Fruit fly (Drosophila melanogaster) whole organism, embryonic: ENCODE results near the gene Dpp10.

Source experiments
- ATbp ChIP-seq: fragments of 200-800 bp; sonication (Bioruptor generic); optimal IDR thresholded peaks from 2 replicates; lab custom pipeline; 2017; ENCODE audit warnings: missing biosample characterization, mild to moderate bottlenecking, missing genetic modification characterization, missing genetic modification reagents
- Abd-B ChIP-seq: fragments of 200-800 bp; sonication (Bioruptor generic); optimal IDR thresholded peaks from 2 replicates; lab custom pipeline; 2018; ENCODE audit warnings: missing biosample characterization, mild to moderate bottlenecking, missing genetic modification characterization, moderate library complexity
- Antp ChIP-seq: fragments of 200-800 bp; sonication (Bioruptor generic); optimal IDR thresholded peaks from 3 replicates; lab custom pipeline; 2016; ENCODE audit warnings: missing biosample characterization, missing genetic modification characterization
- Bdp1 ChIP-seq: fragments of 200-800 bp; sonication (Bioruptor generic); optimal IDR thresholded peaks from 3 replicates; lab custom pipeline; 2016; ENCODE audit warnings: missing biosample characterization, missing genetic modification characterization
- CG10565 ChIP-seq: fragments of 200-800 bp; sonication (Bioruptor generic); optimal IDR thresholded peaks from 3 replicates; lab custom pipeline; 2016; ENCODE audit warnings: missing biosample characterization, mild to moderate bottlenecking, missing genetic modification characterization
- CG10979 ChIP-seq: fragments of 200-800 bp; sonication (Bioruptor generic); optimal IDR thresholded peaks from 2 replicates; lab custom pipeline; 2018; ENCODE audit warnings: missing biosample characterization, mild to moderate bottlenecking, missing genetic modification characterization, moderate library complexity
- CG11398 ChIP-seq: fragments of 200-800 bp; sonication (Bioruptor generic); optimal IDR thresholded peaks from 2 replicates; lab custom pipeline; 2016; ENCODE audit warnings: missing biosample characterization, missing genetic modification characterization
- CG11560 ChIP-seq: fragments of 200-800 bp; sonication (Bioruptor generic); IDR thresholded peaks from 3 replicates; pipeline ENCODE4 v1.3.6; 2022; ENCODE audit warnings: missing biosample characterization, missing genetic modification characterization
- CG12659 ChIP-seq: fragments of 200-800 bp; sonication (Bioruptor generic); optimal IDR thresholded peaks from 3 replicates; lab custom pipeline; 2017; ENCODE audit warnings: mild to moderate bottlenecking, missing biosample characterization, missing genetic modification reagents, missing genetic modification characterization
- CG14710 ChIP-seq: fragments of 200-800 bp; sonication (Bioruptor generic); optimal IDR thresholded peaks from 3 replicates; lab custom pipeline; 2019; ENCODE audit warnings: missing biosample characterization, mild to moderate bottlenecking, missing genetic modification characterization, moderate library complexity
- CG15011 ChIP-seq: fragments of 200-800 bp; sonication (Bioruptor generic); optimal IDR thresholded peaks from 3 replicates; lab custom pipeline; 2018; ENCODE audit warnings: missing biosample characterization, mild to moderate bottlenecking, missing genetic modification characterization
- CG1602 ChIP-seq: fragments of 200-800 bp; sonication (Bioruptor generic); optimal IDR thresholded peaks from 3 replicates; lab custom pipeline; 2016; ENCODE audit warnings: missing biosample characterization, missing genetic modification characterization
- CG16815 ChIP-seq: fragments of 200-800 bp; sonication (Bioruptor generic); optimal IDR thresholded peaks from 3 replicates; lab custom pipeline; 2017; ENCODE audit warnings: missing biosample characterization, mild to moderate bottlenecking, missing genetic modification characterization
- CG17385 ChIP-seq: fragments of 200-800 bp; sonication (Bioruptor generic); optimal IDR thresholded peaks from 3 replicates; lab custom pipeline; 2018; ENCODE audit warnings: missing biosample characterization, mild to moderate bottlenecking, missing genetic modification characterization
- CG18262 ChIP-seq: fragments of 200-800 bp; optimal IDR thresholded peaks from 3 replicates; lab custom pipeline; 2019; ENCODE audit warnings: missing biosample characterization, mild to moderate bottlenecking, missing genetic modification characterization, moderate library complexity
- CG30431 ChIP-seq: fragments of 200-800 bp; sonication (Bioruptor generic); optimal IDR thresholded peaks from 2 replicates; lab custom pipeline; 2017; ENCODE audit warnings: missing biosample characterization, missing genetic modification characterization
- CG6175 ChIP-seq: fragments of 200-800 bp; sonication (Bioruptor generic); IDR thresholded peaks from 3 replicates; pipeline ENCODE4 v1.3.6; 2022; ENCODE audit warnings: missing biosample characterization, missing genetic modification characterization
- CG7839 ChIP-seq: fragments of 200-800 bp; sonication (Bioruptor generic); optimal IDR thresholded peaks from 3 replicates; lab custom pipeline; 2018; ENCODE audit warnings: missing biosample characterization, mild to moderate bottlenecking, missing genetic modification characterization, moderate library complexity
- CG8290 ChIP-seq, 3 experiments: fragments of 200-800 bp; sonication (Bioruptor generic); optimal IDR thresholded peaks; 2 replicates each; lab custom pipeline; 2016 to 2019; ENCODE audit warnings: missing biosample characterization in 3 of 3, missing genetic modification characterization in 3 of 3, mild to moderate bottlenecking in 2 of 3, moderate library complexity in 1 of 3
- Dip2 ChIP-seq: fragments of 200-800 bp; sonication (Bioruptor generic); IDR thresholded peaks from 2 replicates; pipeline ENCODE4 v1.3.6; 2022; ENCODE audit warnings: missing biosample characterization, missing genetic modification characterization
- Dip3 ChIP-seq: fragments of 200-800 bp; sonication (Bioruptor generic); optimal IDR thresholded peaks from 3 replicates; lab custom pipeline; 2016; ENCODE audit warnings: missing biosample characterization, missing genetic modification characterization
- HLH54F ChIP-seq: fragments of 200-800 bp; sonication (Bioruptor generic); optimal IDR thresholded peaks from 3 replicates; lab custom pipeline; 2016; ENCODE audit warnings: missing biosample characterization, missing genetic modification characterization
- Hand ChIP-seq: fragments of 200-800 bp; sonication (Bioruptor generic); optimal IDR thresholded peaks from 2 replicates; lab custom pipeline; 2017; ENCODE audit warnings: mild to moderate bottlenecking, missing biosample characterization, missing genetic modification reagents, missing genetic modification characterization
- Lpt ChIP-seq: fragments of >200 bp; optimal IDR thresholded peaks from 2 replicates; lab custom pipeline; 2018; ENCODE audit warnings: missing biosample characterization, missing genetic modification characterization
- Nf-YC ChIP-seq: fragments of 200-800 bp; optimal IDR thresholded peaks from 3 replicates; lab custom pipeline; 2019; ENCODE audit warnings: missing biosample characterization, mild to moderate bottlenecking, missing genetic modification characterization, moderate library complexity
- Oli ChIP-seq: fragments of 200-800 bp; sonication (Bioruptor generic); optimal IDR thresholded peaks from 2 replicates; lab custom pipeline; 2018; ENCODE audit warnings: missing biosample characterization, mild to moderate bottlenecking, missing genetic modification characterization, moderate library complexity
- Ptx1 ChIP-seq: fragments of 200-800 bp; sonication (Bioruptor generic); IDR thresholded peaks from 2 replicates; pipeline ENCODE4 v1.3.6; 2022; ENCODE audit warnings: missing biosample characterization, missing genetic modification characterization
- bigmax ChIP-seq: fragments of 200-800 bp; sonication (Bioruptor generic); optimal IDR thresholded peaks from 2 replicates; lab custom pipeline; 2018; ENCODE audit warnings: missing biosample characterization, mild to moderate bottlenecking, missing genetic modification characterization
- bsh ChIP-seq, 2 experiments: fragments of 200-800 bp; sonication (Bioruptor generic); optimal IDR thresholded peaks; 2 replicates each; lab custom pipeline; 2017 to 2018; ENCODE audit warnings: mild to moderate bottlenecking in 2 of 2, missing biosample characterization in 2 of 2, missing genetic modification characterization in 2 of 2, moderate library complexity in 1 of 2
- ci ChIP-seq: fragments of 200-800 bp; sonication (Bioruptor generic); IDR thresholded peaks from 3 replicates; pipeline ENCODE4 v1.3.6; 2022; ENCODE audit warnings: missing biosample characterization, missing genetic modification characterization
- corto ChIP-seq: fragments of 200-800 bp; sonication (Bioruptor generic); optimal IDR thresholded peaks from 2 replicates; lab custom pipeline; 2016; ENCODE audit warnings: missing biosample characterization, mild to moderate bottlenecking, missing genetic modification characterization, moderate library complexity
- crp ChIP-seq, 2 experiments: fragments of 200-800 bp; sonication (Bioruptor generic); optimal IDR thresholded peaks; 2 replicates in 1 of 2; 3 replicates in 1 of 2; lab custom pipeline; 2017; ENCODE audit warnings: missing biosample characterization in 2 of 2, missing genetic modification characterization in 2 of 2, mild to moderate bottlenecking in 1 of 2, moderate library complexity in 1 of 2
- da ChIP-seq: fragments of 200-800 bp; sonication (Bioruptor generic); optimal IDR thresholded peaks from 2 replicates; lab custom pipeline; 2016; ENCODE audit warnings: missing biosample characterization, missing genetic modification characterization
- danr ChIP-seq: fragments of 200-800 bp; sonication (Bioruptor generic); IDR thresholded peaks from 2 replicates; pipeline ENCODE4 v1.3.6; 2022; ENCODE audit warnings: missing biosample characterization, missing genetic modification characterization
- ems ChIP-seq: fragments of 200-800 bp; sonication (Bioruptor generic); optimal IDR thresholded peaks from 3 replicates; lab custom pipeline; 2016; ENCODE audit warnings: missing biosample characterization, missing genetic modification characterization
- gce ChIP-seq: fragments of 200-800 bp; sonication (Bioruptor generic); IDR thresholded peaks from 3 replicates; pipeline ENCODE4 v1.3.6; 2022; ENCODE audit warnings: missing biosample characterization, missing genetic modification characterization
- ind ChIP-seq: fragments of 200-800 bp; sonication (Bioruptor generic); optimal IDR thresholded peaks from 3 replicates; lab custom pipeline; 2016; ENCODE audit warnings: missing biosample characterization, missing genetic modification characterization
- insv ChIP-seq, 2 experiments: fragments of 200-800 bp; sonication (Bioruptor generic); optimal IDR thresholded peaks; 3 replicates each; lab custom pipeline; 2016 to 2018; ENCODE audit warnings: missing biosample characterization in 2 of 2, missing genetic modification characterization in 2 of 2
- nau ChIP-seq: fragments of 200-800 bp; sonication (Bioruptor generic); optimal IDR thresholded peaks from 3 replicates; lab custom pipeline; 2017; ENCODE audit warnings: missing biosample characterization, mild to moderate bottlenecking, missing genetic modification characterization, missing genetic modification reagents
- nerfin-2 ChIP-seq: fragments of 200-800 bp; sonication (Bioruptor generic); IDR thresholded peaks from 2 replicates; pipeline ENCODE4 v1.3.6; 2022; ENCODE audit warnings: missing biosample characterization, missing genetic modification characterization; ENCODE audit not compliant: partially characterized antibody
- otp ChIP-seq: fragments of 200-800 bp; sonication (Bioruptor generic); IDR thresholded peaks from 3 replicates; pipeline ENCODE4, ENCODE4 v1.3.6; 2022; ENCODE audit warnings: missing biosample characterization, missing genetic modification characterization
- pan ChIP-seq, 4 experiments: fragments of >200 bp in 3 of 4; fragments of 200-800 bp in 1 of 4; sonication (Bioruptor generic) in 1 of 4; optimal IDR thresholded peaks in 3 of 4; IDR thresholded peaks in 1 of 4; 2 replicates each; pipeline versions ENCODE4 v1.3.6 to Lab custom; 2017 to 2022; ENCODE audit warnings: missing biosample characterization in 2 of 4, missing genetic modification characterization in 2 of 4, mixed read lengths in 1 of 4
- psq ChIP-seq: fragments of 200-800 bp; sonication (Bioruptor generic); optimal IDR thresholded peaks from 2 replicates; lab custom pipeline; 2017; ENCODE audit warnings: missing biosample characterization, missing genetic modification characterization
- ranshi ChIP-seq: fragments of 200-800 bp; sonication (Bioruptor generic); IDR thresholded peaks from 2 replicates; pipeline ENCODE4 v1.3.6; 2022; ENCODE audit warnings: missing biosample characterization, missing genetic modification characterization
- sens ChIP-seq: fragments of 200-800 bp; sonication (Bioruptor generic); peaks from one replicate; lab custom pipeline; 2016; ENCODE audit warnings: missing biosample characterization, missing genetic modification characterization
- shn ChIP-seq: fragments of 200-800 bp; sonication (Bioruptor generic); optimal IDR thresholded peaks from 3 replicates; lab custom pipeline; 2016; ENCODE audit warnings: missing biosample characterization, missing genetic modification characterization
- sug ChIP-seq: fragments of 200-800 bp; optimal IDR thresholded peaks from 2 replicates; lab custom pipeline; 2019; ENCODE audit warnings: missing biosample characterization, mild to moderate bottlenecking, missing genetic modification characterization, moderate library complexity
- tgo ChIP-seq: fragments of 200-800 bp; sonication (Bioruptor generic); IDR thresholded peaks from 3 replicates; pipeline ENCODE4 v1.3.6; 2022; ENCODE audit warnings: missing biosample characterization, missing genetic modification characterization

Gene Dpp10

DNA sequence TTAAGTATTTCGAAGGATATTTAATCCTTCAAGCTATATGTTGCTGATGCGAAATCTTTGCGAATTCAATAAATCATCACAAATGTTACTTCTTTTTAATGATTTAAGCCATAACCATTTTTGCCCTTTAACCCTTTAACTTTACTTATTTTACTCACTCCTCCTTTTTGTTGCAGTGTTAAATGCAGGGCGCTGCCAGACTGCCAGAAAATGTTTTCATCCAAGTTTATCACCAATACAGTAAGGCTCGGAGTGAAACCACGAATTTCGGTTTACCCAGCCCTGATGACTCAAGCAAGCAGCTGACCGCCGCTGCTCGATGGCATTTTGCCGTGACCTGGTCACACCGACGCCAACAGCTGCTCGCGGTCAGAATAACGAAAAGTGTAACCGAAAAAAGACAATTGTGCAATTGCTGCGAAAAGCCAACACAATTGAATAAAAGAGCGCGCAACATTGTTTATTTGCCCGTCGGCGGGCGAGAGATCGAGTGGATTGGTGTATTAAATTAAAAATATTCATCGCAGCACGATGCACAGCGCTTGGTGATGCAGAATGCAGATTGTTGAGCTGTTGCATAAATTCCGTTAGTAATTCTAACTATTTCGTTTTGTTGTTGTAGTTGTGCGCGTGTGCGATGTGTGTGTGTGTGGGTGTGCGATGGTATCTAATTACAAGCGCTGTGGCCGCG is 10.0 kb upstream of the Dpp10 start, which contains the start of gene CG11050 (continued):
- TF ChIP-seq Dip2 (GFP tag; lab: Robert Waterston, UW) (no peak), bsh (GFP tag; optimal IDR thresholded peaks at IDR 0.05; lab: Kevin White, UChicago) (peak; percentile 0 to 75), CG1602 (GFP tag; lab: Kevin White, UChicago) (peak; percentile 70), Lpt (no peak), CG12659 (GFP tag; lab: Kevin White, UChicago) (peak; percentile 84), Oli (tag; lab: Kevin White, UChicago) (peak; percentile 66), CG30431 (GFP tag; lab: Kevin White, UChicago) (peak; percentile 21), insv (GFP tag; optimal IDR thresholded peaks at IDR 0.05; lab: Kevin White, UChicago) (peak in 1 of 2 experiments; percentile 37), bigmax (GFP tag; lab: Kevin White, UChicago) (peak; percentile 37), CG11560 (tag; lab: Robert Waterston, UW) (peak; percentile 60; the same call in 2 of the 3 replicates), nerfin-2 (GFP tag; lab: Robert Waterston, UW) (no peak), da (GFP tag; lab: Kevin White, UChicago) (peak; percentile 67), CG10979 (tag; lab: Kevin White, UChicago) (peak; percentile 62), nau (GFP tag; lab: Kevin White, UChicago) (peak; percentile 20), CG10565 (GFP tag; lab: Kevin White, UChicago) (no peak), Ptx1 (peak; percentile 74), Bdp1 (GFP tag; lab: Kevin White, UChicago) (peak; percentile 66), CG15011 (GFP tag; lab: Kevin White, UChicago) (no peak), danr (GFP tag; lab: Robert Waterston, UW) (no peak), shn (GFP tag; lab: Kevin White, UChicago) (peak; percentile 89), Antp (GFP tag; lab: Kevin White, UChicago) (peak; percentile 80), CG8290 (GFP tag; optimal IDR thresholded peaks at IDR 0.05; lab: Kevin White, UChicago) (peak; percentile 82), CG8290 (tag; optimal IDR thresholded peaks at IDR 0.05; lab: Kevin White, UChicago) (peak in 1 of 2 experiments; percentile 98), CG11398 (GFP tag; lab: Kevin White, UChicago) (peak; percentile 72), Abd-B (GFP tag; lab: Kevin White, UChicago) (no peak), Hand (peak; percentile 64), otp (GFP tag; lab: Robert Waterston, UW) (0 out of 3 replicates have a peak, but pooled peaks have one; percentile 70), CG17385 (peak; percentile 50), corto (GFP tag; lab: Kevin White, UChicago) (no peak), HLH54F (GFP tag; lab: Kevin White, UChicago) (peak; percentile 84), pan (optimal IDR thresholded peaks at IDR 0.05; lab: Kevin White, UChicago) (no peak), pan (GFP tag; optimal IDR thresholded peaks at IDR 0.05 in 1 of 2, IDR thresholded peaks at IDR 0.05 in 1 of 2) (peak in 1 of 2 experiments; percentile 83), tgo (GFP tag; lab: Robert Waterston, UW) (peak; percentile 60), Nf-YC (tag; lab: Kevin White, UChicago) (peak; percentile 47), crp (GFP tag; optimal IDR thresholded peaks at IDR 0.05; lab: Kevin White, UChicago) (peak; percentile 99 to 100), psq (GFP tag; lab: Kevin White, UChicago) (peak; percentile 48), ems (GFP tag; lab: Kevin White, UChicago) (peak; percentile 81), sug (tag; lab: Kevin White, UChicago) (peak; percentile 70), CG6175 (peak; percentile 54; the same call in 1 of the 3 replicates), ATbp (GFP tag; lab: Kevin White, UChicago) (peak; percentile 61), CG14710 (tag; lab: Kevin White, UChicago) (peak; percentile 84), Dip3 (peak; percentile 71), CG7839 (peak; percentile 73), sens (GFP tag; lab: Kevin White, UChicago) (peak; percentile 91), ci (GFP tag; lab: Robert Waterston, UW) (peak; percentile 88), CG18262 (tag; lab: Kevin White, UChicago) (peak; percentile 69), ranshi (peak; percentile 76), gce (GFP tag; lab: Robert Waterston, UW) (peak; percentile 70; the same call in 2 of the 3 replicates), CG16815 (GFP tag; lab: Kevin White, UChicago) (peak; percentile 43), ind (GFP tag; lab: Kevin White, UChicago) (peak; percentile 77)
